Fruit fly (Drosophila melanogaster) whole organism, embryonic: ENCODE measurements around the gene Trax.
A peak's percentile ranks its signal among the peaks of the same experiment; 100 is the strongest.

ENCODE experiments used
- ATbp ChIP-seq: fragments of 200-800 bp; sonication (Bioruptor generic); optimal IDR thresholded peaks from 2 replicates; lab custom pipeline; 2017; ENCODE audit warnings: missing biosample characterization, mild to moderate bottlenecking, missing genetic modification characterization, missing genetic modification reagents
- CG10321 ChIP-seq: fragments of 200-800 bp; sonication (Bioruptor generic); IDR thresholded peaks from 2 replicates; pipeline ENCODE4 v1.3.6; 2022; ENCODE audit warnings: missing biosample characterization, missing genetic modification characterization
- CG10366 ChIP-seq: fragments of 200-800 bp; sonication (Bioruptor generic); IDR thresholded peaks from 2 replicates; pipeline ENCODE4 v1.3.6; 2022; ENCODE audit warnings: missing biosample characterization, missing genetic modification characterization
- CG10565 ChIP-seq: fragments of 200-800 bp; sonication (Bioruptor generic); optimal IDR thresholded peaks from 3 replicates; lab custom pipeline; 2016; ENCODE audit warnings: missing biosample characterization, mild to moderate bottlenecking, missing genetic modification characterization
- CG10979 ChIP-seq: fragments of 200-800 bp; sonication (Bioruptor generic); optimal IDR thresholded peaks from 2 replicates; lab custom pipeline; 2018; ENCODE audit warnings: missing biosample characterization, mild to moderate bottlenecking, missing genetic modification characterization, moderate library complexity
- CG11723 ChIP-seq: fragments of 200-800 bp; sonication (Bioruptor generic); optimal IDR thresholded peaks from 2 replicates; lab custom pipeline; 2017; ENCODE audit warnings: missing biosample characterization, mild to moderate bottlenecking, missing genetic modification characterization
- CG13123 ChIP-seq: fragments of 200-800 bp; sonication (Bioruptor generic); optimal IDR thresholded peaks from 2 replicates; lab custom pipeline; 2016; ENCODE audit warnings: missing biosample characterization, missing genetic modification characterization
- CG15269 ChIP-seq: fragments of 200-800 bp; sonication (Bioruptor generic); optimal IDR thresholded peaks from 2 replicates; lab custom pipeline; 2018; ENCODE audit warnings: missing biosample characterization, mild to moderate bottlenecking, missing genetic modification characterization, moderate library complexity
- CG1647 ChIP-seq: fragments of 200-800 bp; sonication (Bioruptor generic); optimal IDR thresholded peaks from 3 replicates; lab custom pipeline; 2016; ENCODE audit warnings: missing biosample characterization, missing genetic modification characterization
- CG17361 ChIP-seq: fragments of 200-800 bp; sonication (Bioruptor generic); IDR thresholded peaks from 3 replicates; pipeline ENCODE4 v1.3.6; 2022; ENCODE audit warnings: missing biosample characterization, missing genetic modification characterization
- CG17829 ChIP-seq: fragments of 200-800 bp; optimal IDR thresholded peaks from 2 replicates; lab custom pipeline; 2019; ENCODE audit warnings: missing biosample characterization, mild to moderate bottlenecking, missing genetic modification characterization, moderate library complexity
- CG18262 ChIP-seq: fragments of 200-800 bp; optimal IDR thresholded peaks from 3 replicates; lab custom pipeline; 2019; ENCODE audit warnings: missing biosample characterization, mild to moderate bottlenecking, missing genetic modification characterization, moderate library complexity
- CG4360 ChIP-seq: fragments of 200-800 bp; sonication (Bioruptor generic); IDR thresholded peaks from 2 replicates; pipeline ENCODE4 v1.3.6; 2022; ENCODE audit warnings: missing biosample characterization, missing genetic modification characterization
- CG4617 ChIP-seq: fragments of 200-800 bp; sonication (Bioruptor generic); optimal IDR thresholded peaks from 3 replicates; lab custom pipeline; 2016; ENCODE audit warnings: missing biosample characterization, missing genetic modification characterization, borderline replicate concordance
- CG6683 ChIP-seq: fragments of 200-800 bp; sonication (Bioruptor generic); optimal IDR thresholded peaks from 2 replicates; lab custom pipeline; 2017; ENCODE audit warnings: missing biosample characterization, mild to moderate bottlenecking, missing genetic modification characterization, missing genetic modification reagents
- CG6813 ChIP-seq: fragments of 200-800 bp; sonication (Bioruptor generic); optimal IDR thresholded peaks from 2 replicates; lab custom pipeline; 2017; ENCODE audit warnings: missing biosample characterization, missing genetic modification characterization, mild to moderate bottlenecking, moderate library complexity, missing genetic modification reagents
- CG7271 ChIP-seq: fragments of 200-800 bp; sonication (Bioruptor generic); optimal IDR thresholded peaks from 2 replicates; lab custom pipeline; 2018; ENCODE audit warnings: missing biosample characterization, mild to moderate bottlenecking, missing genetic modification characterization, moderate library complexity
- CG8359 ChIP-seq: fragments of 200-800 bp; sonication (Bioruptor generic); optimal IDR thresholded peaks from 2 replicates; lab custom pipeline; 2017; ENCODE audit warnings: missing biosample characterization, mild to moderate bottlenecking, missing genetic modification characterization, borderline replicate concordance
- Dp ChIP-seq: fragments of 200-800 bp; sonication (Bioruptor generic); optimal IDR thresholded peaks from 2 replicates; lab custom pipeline; 2018; ENCODE audit warnings: missing biosample characterization, mild to moderate bottlenecking, missing genetic modification characterization, moderate library complexity
- Elba2 ChIP-seq: fragments of 200-800 bp; sonication (Bioruptor generic); optimal IDR thresholded peaks from 3 replicates; lab custom pipeline; 2016; ENCODE audit warnings: missing biosample characterization, missing genetic modification characterization
- HLH4C ChIP-seq: fragments of 200-800 bp; sonication (Bioruptor generic); IDR thresholded peaks from 3 replicates; pipeline ENCODE4 v1.3.6; 2022; ENCODE audit warnings: missing biosample characterization, missing genetic modification characterization; ENCODE audit not compliant: partially characterized antibody
- HmgD ChIP-seq: fragments of 200-800 bp; sonication (Bioruptor generic); optimal IDR thresholded peaks from 3 replicates; lab custom pipeline; 2016; ENCODE audit warnings: missing biosample characterization, missing genetic modification characterization
- MBD-R2 ChIP-seq: fragments of 200-800 bp; sonication (Bioruptor generic); IDR thresholded peaks from 2 replicates; pipeline ENCODE4 v1.3.6; 2022; ENCODE audit warnings: missing biosample characterization, missing genetic modification characterization
- Mad ChIP-seq: fragments of 200-800 bp; sonication (Bioruptor generic); optimal IDR thresholded peaks from 2 replicates; lab custom pipeline; 2016; ENCODE audit warnings: missing biosample characterization, missing genetic modification characterization
- Mes4 ChIP-seq: fragments of 200-800 bp; sonication (Bioruptor generic); optimal IDR thresholded peaks from 2 replicates; lab custom pipeline; 2016; ENCODE audit warnings: missing biosample characterization, missing genetic modification characterization
- NFAT ChIP-seq: fragments of 200-800 bp; sonication (Bioruptor generic); IDR thresholded peaks from 2 replicates; pipeline ENCODE4 v1.3.6; 2022; ENCODE audit warnings: missing biosample characterization, missing genetic modification characterization
- Neu2 ChIP-seq: fragments of 200-800 bp; sonication (Bioruptor generic); optimal IDR thresholded peaks from 3 replicates; lab custom pipeline; 2016; ENCODE audit warnings: missing biosample characterization, missing genetic modification characterization, borderline replicate concordance
- Tbp ChIP-seq: fragments of >200 bp; optimal IDR thresholded peaks from 2 replicates; lab custom pipeline; 2018; ENCODE audit warnings: missing biosample characterization, missing genetic modification characterization
- Usf ChIP-seq: fragments of 200-800 bp; sonication (Bioruptor generic); optimal IDR thresholded peaks from 2 replicates; lab custom pipeline; 2017; ENCODE audit warnings: missing genotype, missing biosample characterization, missing genetic modification characterization
- amos ChIP-seq: fragments of 200-800 bp; sonication (Bioruptor generic); IDR thresholded peaks from 2 replicates; pipeline ENCODE4 v1.3.6; 2022; ENCODE audit warnings: missing biosample characterization, missing genetic modification characterization; ENCODE audit not compliant: partially characterized antibody
- ap ChIP-seq: fragments of 200-800 bp; sonication (Bioruptor generic); IDR thresholded peaks from 2 replicates; pipeline ENCODE4 v1.3.6; 2022; ENCODE audit warnings: missing biosample characterization, missing genetic modification characterization
- bigmax ChIP-seq: fragments of 200-800 bp; sonication (Bioruptor generic); optimal IDR thresholded peaks from 2 replicates; lab custom pipeline; 2018; ENCODE audit warnings: missing biosample characterization, mild to moderate bottlenecking, missing genetic modification characterization
- caup ChIP-seq: fragments of 200-800 bp; sonication (Bioruptor generic); optimal IDR thresholded peaks from 3 replicates; lab custom pipeline; 2017; ENCODE audit warnings: missing biosample characterization, mild to moderate bottlenecking, missing genetic modification characterization, moderate library complexity; ENCODE audit not compliant: severe bottlenecking
- ci ChIP-seq: fragments of 200-800 bp; sonication (Bioruptor generic); IDR thresholded peaks from 3 replicates; pipeline ENCODE4 v1.3.6; 2022; ENCODE audit warnings: missing biosample characterization, missing genetic modification characterization
- da ChIP-seq: fragments of 200-800 bp; sonication (Bioruptor generic); optimal IDR thresholded peaks from 2 replicates; lab custom pipeline; 2016; ENCODE audit warnings: missing biosample characterization, missing genetic modification characterization
- en ChIP-seq: fragments of 200-800 bp; sonication (Bioruptor generic); optimal IDR thresholded peaks from 2 replicates; lab custom pipeline; 2016; ENCODE audit warnings: missing biosample characterization, missing genetic modification characterization
- eve ChIP-seq, 2 experiments: fragments of >200 bp; optimal IDR thresholded peaks; 2 replicates each; lab custom pipeline; 2017; ENCODE audit warnings: missing biosample characterization in 2 of 2, missing genetic modification characterization in 2 of 2
- fd102C ChIP-seq: fragments of 200-800 bp; sonication (Bioruptor generic); optimal IDR thresholded peaks from 2 replicates; lab custom pipeline; 2018; ENCODE audit warnings: missing biosample characterization, mild to moderate bottlenecking, missing genetic modification characterization, moderate library complexity
- klu ChIP-seq: fragments of 200-800 bp; sonication (Bioruptor generic); IDR thresholded peaks from 2 replicates; pipeline ENCODE4 v1.3.6; 2022; ENCODE audit warnings: missing biosample characterization, missing genetic modification characterization
- nerfin-2 ChIP-seq: fragments of 200-800 bp; sonication (Bioruptor generic); IDR thresholded peaks from 2 replicates; pipeline ENCODE4 v1.3.6; 2022; ENCODE audit warnings: missing biosample characterization, missing genetic modification characterization; ENCODE audit not compliant: partially characterized antibody
- p53 ChIP-seq: fragments of 200-800 bp; sonication (Bioruptor generic); optimal IDR thresholded peaks from 2 replicates; lab custom pipeline; 2016; ENCODE audit warnings: missing biosample characterization, missing genetic modification characterization
- phol ChIP-seq: fragments of 200-800 bp; sonication (Bioruptor generic); optimal IDR thresholded peaks from 3 replicates; lab custom pipeline; 2018; ENCODE audit warnings: missing biosample characterization, mild to moderate bottlenecking, missing genetic modification characterization, moderate library complexity
- pum ChIP-seq: fragments of 200-800 bp; sonication (Bioruptor generic); optimal IDR thresholded peaks from 2 replicates; lab custom pipeline; 2016; ENCODE audit warnings: missing biosample characterization, missing genetic modification characterization
- ro ChIP-seq: fragments of 200-800 bp; sonication (Bioruptor generic); IDR thresholded peaks from 2 replicates; pipeline ENCODE4 v1.3.6; 2022; ENCODE audit warnings: missing biosample characterization, missing genetic modification characterization
- schlank ChIP-seq: fragments of 200-800 bp; sonication (Bioruptor generic); optimal IDR thresholded peaks from 2 replicates; lab custom pipeline; 2018; ENCODE audit warnings: missing biosample characterization, mild to moderate bottlenecking, missing genetic modification characterization
- sd ChIP-seq: fragments of 200-800 bp; sonication (Bioruptor generic); optimal IDR thresholded peaks from 3 replicates; lab custom pipeline; 2018; ENCODE audit warnings: missing biosample characterization, mild to moderate bottlenecking, missing genetic modification characterization, moderate library complexity
- tap ChIP-seq: fragments of 200-800 bp; optimal IDR thresholded peaks from 3 replicates; lab custom pipeline; 2019; ENCODE audit warnings: missing biosample characterization, mild to moderate bottlenecking, missing genetic modification characterization, moderate library complexity
- ttk ChIP-seq: fragments of 200-800 bp; sonication (Bioruptor generic); IDR thresholded peaks from 2 replicates; pipeline ENCODE4 v2.1.2; 2022; ENCODE audit warnings: missing biosample characterization, missing genetic modification characterization
- usp ChIP-seq: fragments of >200 bp; optimal IDR thresholded peaks from 2 replicates; lab custom pipeline; 2017; ENCODE audit warnings: missing biosample characterization, missing genetic modification characterization
- vnd ChIP-seq: fragments of 200-800 bp; sonication (Bioruptor generic); IDR thresholded peaks from 3 replicates; pipeline ENCODE4 v1.3.6; 2022; ENCODE audit warnings: missing biosample characterization, missing genetic modification characterization; ENCODE audit not compliant: partially characterized antibody
- vvl ChIP-seq: fragments of 200-800 bp; sonication (Bioruptor generic); IDR thresholded peaks from 2 replicates; pipeline ENCODE4 v1.3.6; 2022; ENCODE audit warnings: missing biosample characterization, missing genetic modification characterization

Gene Trax

dm6 chr3R:15332994-15333393 is 28.5 kb upstream of the Trax start, which contains the start of the genes Fkbp39 and Cyfip (continued):
- TF ChIP-seq amos (GFP tag; lab: Robert Waterston, UW) (peak; percentile 77; the same call in 1 of the 2 replicates), da (GFP tag; lab: Kevin White, UChicago) (peak; percentile 51), CG15269 (tag; lab: Kevin White, UChicago) (no peak), Usf (GFP tag; lab: Kevin White, UChicago) (no peak), klu (GFP tag; lab: Robert Waterston, UW) (no peak), CG1647 (GFP tag; lab: Kevin White, UChicago) (peak; percentile 29), fd102C (peak; percentile 4), vnd (peak; percentile 44; the same call in 1 of the 3 replicates), HmgD (peak; percentile 87), CG6813 (GFP tag; lab: Kevin White, UChicago) (no peak), ci (peak; percentile 67; the same call in 2 of the 3 replicates), CG13123 (GFP tag; lab: Kevin White, UChicago) (no peak), en (GFP tag; lab: Kevin White, UChicago) (no peak), CG10979 (peak; percentile 21), MBD-R2 (GFP tag; lab: Robert Waterston, UW) (peak; percentile 98), Mad (GFP tag; lab: Kevin White, UChicago) (no peak), ap (GFP tag; lab: Robert Waterston, UW) (no peak), vvl (peak; percentile 66; the same call in 1 of the 2 replicates), CG18262 (tag; lab: Kevin White, UChicago) (no peak), eve (GFP tag; optimal IDR thresholded peaks at IDR 0.05; lab: Kevin White, UChicago) (no peak), Mes4 (peak; percentile 52), bigmax (GFP tag; lab: Kevin White, UChicago) (peak; percentile 26), ttk (GFP tag; lab: Robert Waterston, UW) (no peak), phol (tag; lab: Kevin White, UChicago) (peak; percentile 83), pum (peak; percentile 32), CG11723 (no peak), CG10321 (GFP tag; lab: Robert Waterston, UW) (no peak), Dp (GFP tag; lab: Kevin White, UChicago) (peak; percentile 71), tap (no peak), CG17361 (no peak), HLH4C (peak; percentile 80), CG4360 (GFP tag; lab: Robert Waterston, UW) (no peak), CG17829 (peak; percentile 77), Neu2 (no peak), CG7271 (tag; lab: Kevin White, UChicago) (no peak), caup (GFP tag; lab: Kevin White, UChicago) (peak; percentile 64), CG4617 (GFP tag; lab: Kevin White, UChicago) (peak; percentile 98), nerfin-2 (peak; percentile 39; the same call in 1 of the 2 replicates), CG8359 (GFP tag; lab: Kevin White, UChicago) (no peak), usp (GFP tag; lab: Kevin White, UChicago) (no peak), p53 (peak; percentile 62), CG6683 (GFP tag; lab: Kevin White, UChicago) (no peak), Elba2 (GFP tag; lab: Kevin White, UChicago) (peak; percentile 35), NFAT (GFP tag; lab: Robert Waterston, UW) (peak; percentile 41; the same call in 1 of the 2 replicates), Tbp (GFP tag; lab: Kevin White, UChicago) (no peak), CG10366 (GFP tag; lab: Robert Waterston, UW) (peak; percentile 34), sd (tag; lab: Kevin White, UChicago) (no peak), ATbp (GFP tag; lab: Kevin White, UChicago) (no peak), schlank (no peak), ro (GFP tag; lab: Robert Waterston, UW) (no peak), CG10565 (GFP tag; lab: Kevin White, UChicago) (no peak)
